Fruit fly (Drosophila melanogaster) whole organism: Measurements from ENCODE around the gene Qtzl.

Experiments used
- CG8478 ChIP-seq: fragments of >200 bp; optimal IDR thresholded peaks from 2 replicates; lab custom pipeline; 2018; ENCODE audit warnings: inconsistent platforms
- Dll ChIP-seq: fragments of >200 bp; optimal IDR thresholded peaks from 2 replicates; lab custom pipeline; 2017
- EcR ChIP-seq, 2 experiments: fragments of >200 bp; optimal IDR thresholded peaks; 2 replicates each; lab custom pipeline; 2017; ENCODE audit warnings: missing biosample characterization in 2 of 2, missing genetic modification characterization in 2 of 2, missing genetic modification reagents in 2 of 2
- pan ChIP-seq: fragments of >200 bp; optimal IDR thresholded peaks from 2 replicates; lab custom pipeline; 2017
- psq ChIP-seq: fragments of >200 bp; optimal IDR thresholded peaks from 2 replicates; lab custom pipeline; 2017
- usp ChIP-seq: fragments of >200 bp; optimal IDR thresholded peaks from 2 replicates; lab custom pipeline; 2017; ENCODE audit warnings: missing biosample characterization, missing genetic modification characterization, mixed read lengths

Qtzl gene

dm6 chr2L:11969424-11969823, 26.1 kb upstream of the Qtzl start:
- no peak for TF ChIP-seq EcR (GFP tag; optimal IDR thresholded peaks at IDR 0.05; lab: Kevin White, UChicago)
- no peak for TF ChIP-seq usp (GFP tag; lab: Kevin White, UChicago)
- TF ChIP-seq psq = no peak
- TF ChIP-seq pan = no peak
- TF ChIP-seq Dll (lab: Kevin White, UChicago) = no peak
- no peak for TF ChIP-seq CG8478 (lab: Kevin White, UChicago)

dm6 chr2L:11970343-11970742, 25.2 kb upstream of the Qtzl start:
- TF ChIP-seq CG8478 (lab: Kevin White, UChicago) = no peak

- TF ChIP-seq pan (no peak), usp (GFP tag; lab: Kevin White, UChicago) (no peak), Dll (lab: Kevin White, UChicago) (peak; percentile 75), EcR (GFP tag; optimal IDR thresholded peaks at IDR 0.05; lab: Kevin White, UChicago) (no peak), psq (no peak), CG8478 (lab: Kevin White, UChicago) (peak; percentile 84)
Observed at dm6 chr2L:11970853-11971397, 24.6 kb upstream of the Qtzl start.

- TF ChIP-seq CG8478 (lab: Kevin White, UChicago) = no peak
- no peak for TF ChIP-seq psq
- no peak for TF ChIP-seq EcR (GFP tag; optimal IDR thresholded peaks at IDR 0.05; lab: Kevin White, UChicago)
- no peak for TF ChIP-seq Dll (lab: Kevin White, UChicago)
- no peak for TF ChIP-seq usp (GFP tag; lab: Kevin White, UChicago)
- no peak for TF ChIP-seq pan
Observed at dm6 chr2L:11973145-11973738, 22.3 kb upstream of the Qtzl start.

dm6 chr2L:11976955-11977354, 18.6 kb upstream of the Qtzl start:
- TF ChIP-seq pan = no peak
- no peak for TF ChIP-seq CG8478 (lab: Kevin White, UChicago)
- no peak for TF ChIP-seq Dll (lab: Kevin White, UChicago)
- TF ChIP-seq usp (GFP tag; lab: Kevin White, UChicago) = no peak
- TF ChIP-seq EcR (GFP tag; optimal IDR thresholded peaks at IDR 0.05; lab: Kevin White, UChicago) = no peak
- no peak for TF ChIP-seq psq

dm6 chr2L:11977721-11978120, 17.8 kb upstream of the Qtzl start:
- TF ChIP-seq usp (GFP tag; lab: Kevin White, UChicago) = no peak
- no peak for TF ChIP-seq psq
- TF ChIP-seq Dll (lab: Kevin White, UChicago) = no peak
- no peak for TF ChIP-seq CG8478 (lab: Kevin White, UChicago)
- TF ChIP-seq pan = no peak
- no peak for TF ChIP-seq EcR (GFP tag; optimal IDR thresholded peaks at IDR 0.05; lab: Kevin White, UChicago)

DNA sequence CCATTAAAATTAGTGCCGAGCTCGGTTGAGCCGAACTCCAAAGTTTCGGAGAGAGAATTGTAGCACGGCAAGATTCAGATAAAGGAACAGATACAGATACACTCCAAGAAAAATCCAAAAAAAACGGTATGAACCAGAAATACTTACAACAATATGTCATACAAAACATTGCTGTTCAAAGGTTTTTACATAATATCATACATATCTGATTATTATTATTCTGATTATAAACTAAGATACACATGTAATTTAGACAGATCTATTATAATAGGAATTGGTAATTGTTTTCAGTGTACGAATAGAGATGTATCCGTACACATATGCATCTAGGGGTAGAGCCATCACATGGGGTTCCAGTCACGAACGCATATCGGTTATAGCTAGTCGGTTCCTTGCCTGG, 15.5 kb upstream of the Qtzl start:
- no peak for TF ChIP-seq pan
- TF ChIP-seq CG8478 (lab: Kevin White, UChicago) = no peak
- no peak for TF ChIP-seq psq
- no peak for TF ChIP-seq EcR (GFP tag; optimal IDR thresholded peaks at IDR 0.05; lab: Kevin White, UChicago)
- TF ChIP-seq Dll (lab: Kevin White, UChicago) = no peak
- no peak for TF ChIP-seq usp (GFP tag; lab: Kevin White, UChicago)

dm6 chr2L:11981210-11981609, 14.3 kb upstream of the Qtzl start, which contains the start of gene CG16965:
Gene CG16965, plus strand, starts transcription at chr2L:11981591.
- no peak for TF ChIP-seq psq
- no peak for TF ChIP-seq EcR (GFP tag; optimal IDR thresholded peaks at IDR 0.05; lab: Kevin White, UChicago)
- TF ChIP-seq pan = no peak
- no peak for TF ChIP-seq Dll (lab: Kevin White, UChicago)
- TF ChIP-seq usp (GFP tag; lab: Kevin White, UChicago) = no peak
- TF ChIP-seq CG8478 (lab: Kevin White, UChicago) = no peak

dm6 chr2L:11987945-11988344, 7.6 kb upstream of the Qtzl start, which contains the start of the genes CG6686 and CG34163:
Gene CG6686, minus strand, starts transcription at chr2L:11988039.
Gene CG34163, plus strand, starts transcription at chr2L:11988270.
- TF ChIP-seq usp (GFP tag; lab: Kevin White, UChicago) = no peak
- TF ChIP-seq CG8478 (lab: Kevin White, UChicago) = no peak
- TF ChIP-seq psq = no peak
- no peak for TF ChIP-seq pan
- TF ChIP-seq Dll (lab: Kevin White, UChicago) = no peak
- no peak for TF ChIP-seq EcR (GFP tag; optimal IDR thresholded peaks at IDR 0.05; lab: Kevin White, UChicago)

- no peak for TF ChIP-seq usp (GFP tag; lab: Kevin White, UChicago)
Observed at dm6 chr2L:11989210-11989609, 6.3 kb upstream of the Qtzl start.

- TF ChIP-seq psq (no peak), usp (GFP tag; lab: Kevin White, UChicago) (no peak), EcR (GFP tag; optimal IDR thresholded peaks at IDR 0.05; lab: Kevin White, UChicago) (no peak), Dll (lab: Kevin White, UChicago) (no peak)
Observed at dm6 chr2L:11989729-11990128, 5.8 kb upstream of the Qtzl start, which contains the start of the genes zuc and dgt2. Gene zuc, minus strand, starts transcription at chr2L:11989882. Gene dgt2, plus strand, starts transcription at chr2L:11989936.

dm6 chr2L:11990458-11991065, 5.0 kb upstream of the Qtzl start, which contains the start of gene escl:
Gene escl, plus strand, starts transcription at chr2L:11990927.
- TF ChIP-seq psq (no peak), Dll (lab: Kevin White, UChicago) (no peak), CG8478 (lab: Kevin White, UChicago) (no peak), EcR (GFP tag; optimal IDR thresholded peaks at IDR 0.05; lab: Kevin White, UChicago) (no peak), usp (GFP tag; lab: Kevin White, UChicago) (no peak), pan (no peak)
